3 fruit fly cellular contexts compared by ENCODE assay signal in the genomic region with DNA sequence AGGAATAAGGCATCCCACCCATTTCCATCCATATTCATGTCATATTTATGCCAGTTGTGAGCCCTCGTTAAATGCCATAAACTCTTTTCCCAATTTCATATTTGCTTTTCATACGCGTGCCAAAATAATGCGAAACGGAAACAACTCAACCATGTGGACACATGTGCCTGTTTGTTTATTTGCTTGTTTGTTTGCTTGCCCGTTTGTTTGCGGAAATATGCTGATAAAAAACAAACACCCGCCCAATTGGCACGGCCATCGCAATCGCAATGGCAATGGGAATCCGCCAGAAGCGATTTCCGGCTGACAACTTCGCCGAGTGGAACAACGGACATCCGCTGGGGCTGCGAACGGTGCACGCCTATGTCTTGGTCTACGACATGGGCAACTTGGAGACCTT.
TF ChIP-seq lines count a peak whose summit lies in the region.

No protein-coding gene starts in this region.

- no peak for TF ChIP-seq CTCF in whole organism, embryonic (GFP tag; optimal IDR thresholded peaks at IDR 0.05; lab: Kevin White, UChicago)

TF ChIP-seq in whole organism, embryonic, 481 proteins besides CTCF, POLR2A, EP300 and RAD21 (continues in another document):
- TF ChIP-seq CG17385 (GFP tag; optimal IDR thresholded peaks at IDR 0.05; lab: Kevin White, UChicago) (no peak), Six4 (GFP tag; optimal IDR thresholded peaks at IDR 0.05; lab: Kevin White, UChicago) (no peak), sug (tag; optimal IDR thresholded peaks at IDR 0.05; lab: Kevin White, UChicago) (no peak), Rfx (GFP tag; IDR thresholded peaks at IDR 0.05; lab: Robert Waterston, UW) (0 out of 2 replicates have a peak, but pooled peaks have one; percentile 8), CG4730 (GFP tag; IDR thresholded peaks at IDR 0.05; lab: Robert Waterston, UW) (peak; percentile 30; the same call in 1 of the 2 replicates), eyg (GFP tag; optimal IDR thresholded peaks at IDR 0.05; lab: Kevin White, UChicago) (no peak), lab (GFP tag; optimal IDR thresholded peaks at IDR 0.05; lab: Kevin White, UChicago) (peak; percentile 51), Dek (tag; optimal IDR thresholded peaks at IDR 0.05; lab: Kevin White, UChicago) (no peak), Ets97D (GFP tag; optimal IDR thresholded peaks at IDR 0.05; lab: Kevin White, UChicago) (no peak), Fer1 (GFP tag; optimal IDR thresholded peaks at IDR 0.05; lab: Kevin White, UChicago) (peak; percentile 4), pb (GFP tag; optimal IDR thresholded peaks at IDR 0.05; lab: Kevin White, UChicago) (no peak), Lim3 (GFP tag; IDR thresholded peaks at IDR 0.05; lab: Robert Waterston, UW) (no peak), CG10979 (tag; optimal IDR thresholded peaks at IDR 0.05; lab: Kevin White, UChicago) (no peak), CG2120 (GFP tag; optimal IDR thresholded peaks at IDR 0.05; lab: Kevin White, UChicago) (peak; percentile 26), CG13775 (GFP tag; optimal IDR thresholded peaks at IDR 0.05; lab: Kevin White, UChicago) (no peak), Hmr (GFP tag; optimal IDR thresholded peaks at IDR 0.05; lab: Kevin White, UChicago) (peak; percentile 37), BtbVII (GFP tag; optimal IDR thresholded peaks at IDR 0.05; lab: Kevin White, UChicago) (peak; percentile 23), bab2 (GFP tag; optimal IDR thresholded peaks at IDR 0.05; lab: Kevin White, UChicago) (no peak), CG17186 (GFP tag; optimal IDR thresholded peaks at IDR 0.05; lab: Kevin White, UChicago) (no peak), pfk (GFP tag; optimal IDR thresholded peaks at IDR 0.05; lab: Kevin White, UChicago) (no peak), fd96Cb (tag; optimal IDR thresholded peaks at IDR 0.05; lab: Kevin White, UChicago) (no peak), prd (optimal IDR thresholded peaks at IDR 0.05; lab: Kevin White, UChicago) (no peak), prd (GFP tag; IDR thresholded peaks at IDR 0.05; lab: Robert Waterston, UW) (peak; percentile 38; the same call in 1 of the 3 replicates), tup (GFP tag; optimal IDR thresholded peaks at IDR 0.05; lab: Kevin White, UChicago) (no peak), gsb (GFP tag; IDR thresholded peaks at IDR 0.05; lab: Robert Waterston, UW) (no peak), Med (GFP tag; lab: Kevin White, UChicago) (peak; percentile 81), Fer2 (tag; optimal IDR thresholded peaks at IDR 0.05; lab: Kevin White, UChicago) (no peak), yki (optimal IDR thresholded peaks at IDR 0.05; lab: Kevin White, UChicago) (no peak), CG9932 (GFP tag; IDR thresholded peaks at IDR 0.05; lab: Robert Waterston, UW) (peak; percentile 21; the same call in 1 of the 2 replicates), Camta (GFP tag; optimal IDR thresholded peaks at IDR 0.05; lab: Kevin White, UChicago) (no peak)

TF ChIP-seq in whole organism, prepupa, 60 proteins besides CTCF, POLR2A, EP300 and RAD21:
- TF ChIP-seq Eip78C (GFP tag; lab: Kevin White, UChicago) (peak; percentile 50), Hr38 (GFP tag; optimal IDR thresholded peaks at IDR 0.05; lab: Kevin White, UChicago) (no peak), vri (GFP tag; optimal IDR thresholded peaks at IDR 0.05; lab: Kevin White, UChicago) (peak; percentile 13)

TF ChIP-seq in whole organism, wandering third instar larva, 38 proteins besides CTCF, POLR2A, EP300 and RAD21:
- TF ChIP-seq CG9705 (GFP tag; optimal IDR thresholded peaks at IDR 0.05; lab: Kevin White, UChicago) (no peak), Dfd (GFP tag; optimal IDR thresholded peaks at IDR 0.05; lab: Kevin White, UChicago) (no peak), HLH106 (tag; optimal IDR thresholded peaks at IDR 0.05; lab: Kevin White, UChicago) (no peak), ey (GFP tag; optimal IDR thresholded peaks at IDR 0.05; lab: Kevin White, UChicago) (no peak), Mio (GFP tag; optimal IDR thresholded peaks at IDR 0.05; lab: Kevin White, UChicago) (no peak), CrebA (GFP tag; optimal IDR thresholded peaks at IDR 0.05; lab: Kevin White, UChicago; ENCODE audit: borderline replicate concordance) (no peak), Myc (optimal IDR thresholded peaks at IDR 0.05; lab: Kevin White, UChicago) (no peak), N (GFP tag; optimal IDR thresholded peaks at IDR 0.05; lab: Kevin White, UChicago) (no peak), OdsH (GFP tag; optimal IDR thresholded peaks at IDR 0.05; lab: Kevin White, UChicago) (peak; percentile 53), Dif (GFP tag; optimal IDR thresholded peaks at IDR 0.05; lab: Kevin White, UChicago; ENCODE audit: partially characterized antibody) (no peak), Vsx2 (GFP tag; optimal IDR thresholded peaks at IDR 0.05; lab: Kevin White, UChicago; ENCODE audit: partially characterized antibody) (no peak), Jra (GFP tag; optimal IDR thresholded peaks at IDR 0.05; lab: Kevin White, UChicago) (peak; percentile 35), Sp1 (GFP tag; optimal IDR thresholded peaks at IDR 0.05; lab: Kevin White, UChicago) (no peak), brk (GFP tag; optimal IDR thresholded peaks at IDR 0.05; lab: Kevin White, UChicago) (no peak), dl (GFP tag; optimal IDR thresholded peaks at IDR 0.05; lab: Kevin White, UChicago; ENCODE audit: insufficient read depth in 1 of 2, partially characterized antibody in 2 of 2) (no peak), Hnf4 (GFP tag; optimal IDR thresholded peaks at IDR 0.05; lab: Kevin White, UChicago) (no peak), br (GFP tag; optimal IDR thresholded peaks at IDR 0.05; lab: Kevin White, UChicago) (no peak), foxo (GFP tag; optimal IDR thresholded peaks at IDR 0.05; lab: Kevin White, UChicago) (peak in 1 of 2 experiments; percentile 26), lola (GFP tag; optimal IDR thresholded peaks at IDR 0.05; lab: Kevin White, UChicago) (no peak), rgr (GFP tag; optimal IDR thresholded peaks at IDR 0.05; lab: Kevin White, UChicago) (peak; percentile 54), dmrt93B (GFP tag; optimal IDR thresholded peaks at IDR 0.05; lab: Kevin White, UChicago) (peak; percentile 24), tai (GFP tag; optimal IDR thresholded peaks at IDR 0.05; lab: Kevin White, UChicago) (no peak), GATAd (GFP tag; optimal IDR thresholded peaks at IDR 0.05; lab: Kevin White, UChicago) (no peak), dsf (GFP tag; optimal IDR thresholded peaks at IDR 0.05; lab: Kevin White, UChicago; ENCODE audit: borderline replicate concordance) (no peak), pan (optimal IDR thresholded peaks at IDR 0.05; lab: Kevin White, UChicago) (no peak), sv (GFP tag; optimal IDR thresholded peaks at IDR 0.05; lab: Kevin White, UChicago) (no peak), woc (GFP tag; optimal IDR thresholded peaks at IDR 0.05; lab: Kevin White, UChicago) (no peak), psq (GFP tag; optimal IDR thresholded peaks at IDR 0.05; lab: Kevin White, UChicago) (no peak), Hr78 (GFP tag; optimal IDR thresholded peaks at IDR 0.05; lab: Kevin White, UChicago) (no peak), Abd-B (GFP tag; optimal IDR thresholded peaks at IDR 0.05; lab: Kevin White, UChicago) (no peak), sage (GFP tag; optimal IDR thresholded peaks at IDR 0.05; lab: Kevin White, UChicago) (no peak), Rel (GFP tag; optimal IDR thresholded peaks at IDR 0.05; lab: Kevin White, UChicago) (no peak), Rel (tag; optimal IDR thresholded peaks at IDR 0.05; lab: Kevin White, UChicago) (no peak), fru (GFP tag; optimal IDR thresholded peaks at IDR 0.05; lab: Kevin White, UChicago) (peak; percentile 17), CG32264 (GFP tag; optimal IDR thresholded peaks at IDR 0.05; lab: Kevin White, UChicago) (no peak), Hr83 (GFP tag; optimal IDR thresholded peaks at IDR 0.05; lab: Kevin White, UChicago; ENCODE audit: poor library complexity, severe bottlenecking) (peak; percentile 84), jim (GFP tag; optimal IDR thresholded peaks at IDR 0.05; lab: Kevin White, UChicago) (no peak), h (GFP tag; optimal IDR thresholded peaks at IDR 0.05; lab: Kevin White, UChicago) (peak; percentile 52), usp (GFP tag; optimal IDR thresholded peaks at IDR 0.05; lab: Kevin White, UChicago) (no peak)
